Fruit fly (Drosophila melanogaster) whole organism, adult: ENCODE results near the gene CG11241.

Experiments
- CG11617 ChIP-seq: fragments of 200-800 bp; sonication (Bioruptor generic); optimal IDR thresholded peaks from 2 replicates; lab custom pipeline; 2017; ENCODE audit warnings: mild to moderate bottlenecking, missing biosample characterization, missing genetic modification reagents, missing genetic modification characterization
- CG12768 ChIP-seq: fragments of 200-800 bp; sonication (Bioruptor generic); optimal IDR thresholded peaks from 2 replicates; lab custom pipeline; 2017; ENCODE audit warnings: missing biosample characterization, missing genetic modification characterization, mild to moderate bottlenecking, moderate library complexity, missing genetic modification reagents
- CG33017 ChIP-seq: fragments of 200-800 bp; sonication (Bioruptor generic); optimal IDR thresholded peaks from 2 replicates; lab custom pipeline; 2018; ENCODE audit warnings: missing biosample characterization, mild to moderate bottlenecking, missing genetic modification characterization, moderate library complexity
- CG5204 ChIP-seq: fragments of 200-800 bp; sonication (Bioruptor generic); optimal IDR thresholded peaks from 2 replicates; lab custom pipeline; 2016; ENCODE audit warnings: missing biosample characterization, missing genetic modification characterization
- CG7045 ChIP-seq: fragments of 200-800 bp; sonication (Bioruptor generic); optimal IDR thresholded peaks from 2 replicates; lab custom pipeline; 2017; ENCODE audit warnings: missing biosample characterization, mild to moderate bottlenecking, missing genetic modification characterization
- CG7101 ChIP-seq: fragments of 200-800 bp; sonication (Bioruptor generic); optimal IDR thresholded peaks from 2 replicates; lab custom pipeline; 2018; ENCODE audit warnings: missing biosample characterization, mild to moderate bottlenecking, missing genetic modification characterization, moderate library complexity
- Clk ChIP-seq: fragments of 200-800 bp; sonication (Bioruptor generic); optimal IDR thresholded peaks from 2 replicates; lab custom pipeline; 2017; ENCODE audit warnings: missing biosample characterization, missing genetic modification characterization
- Hr96 ChIP-seq: fragments of 200-800 bp; sonication (Bioruptor generic); optimal IDR thresholded peaks from 2 replicates; lab custom pipeline; 2016; ENCODE audit warnings: missing biosample characterization, missing genetic modification characterization
- cnc ChIP-seq, 2 experiments: fragments of >200 bp; optimal IDR thresholded peaks; 2 replicates each; lab custom pipeline; 2017
- kay ChIP-seq: fragments of 200-800 bp; sonication (Bioruptor generic); peaks from one replicate; lab custom pipeline; 2016; ENCODE audit warnings: missing biosample characterization, missing genetic modification characterization, borderline replicate concordance
- ovo ChIP-seq: fragments of 200-800 bp; sonication (Bioruptor generic); optimal IDR thresholded peaks from 2 replicates; lab custom pipeline; 2016; ENCODE audit warnings: missing biosample characterization, missing genetic modification characterization
- pad ChIP-seq: fragments of 200-800 bp; sonication (Bioruptor generic); optimal IDR thresholded peaks from 3 replicates; lab custom pipeline; 2017; ENCODE audit warnings: missing biosample characterization, missing genetic modification characterization, mild to moderate bottlenecking, moderate library complexity, missing genetic modification reagents
- toe ChIP-seq: fragments of 200-800 bp; sonication (Bioruptor generic); optimal IDR thresholded peaks from 2 replicates; lab custom pipeline; 2016; ENCODE audit warnings: missing biosample characterization, missing genetic modification characterization

DNA sequence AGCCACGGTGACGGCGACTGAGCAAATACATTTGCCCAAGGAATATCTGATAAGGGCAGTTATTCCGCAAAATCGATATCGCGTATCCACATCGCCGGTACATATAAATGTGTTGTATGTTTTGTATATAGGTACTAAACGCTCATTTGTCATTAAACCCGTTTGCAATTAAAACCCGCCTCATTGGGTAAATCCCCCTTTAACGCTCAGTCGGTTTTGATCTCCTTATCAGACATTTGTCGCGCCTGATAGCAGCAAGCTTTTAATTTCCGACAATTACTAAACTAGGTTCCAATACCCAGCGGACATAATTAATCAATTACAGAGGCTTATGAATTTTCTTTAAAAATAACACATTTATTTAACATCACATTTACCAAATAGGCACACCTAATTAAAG lies 6.8 kb downstream of the CG11241 start:
- TF ChIP-seq pad (GFP tag; lab: Kevin White, UChicago) (no peak), kay (GFP tag; lab: Kevin White, UChicago) (no peak), Clk (GFP tag; lab: Kevin White, UChicago) (no peak), CG12768 (GFP tag; lab: Kevin White, UChicago) (no peak), CG33017 (tag; lab: Kevin White, UChicago) (no peak), CG7101 (no peak), Hr96 (no peak), CG7045 (GFP tag; lab: Kevin White, UChicago) (no peak), ovo (GFP tag; lab: Kevin White, UChicago) (no peak), cnc (optimal IDR thresholded peaks at IDR 0.05; lab: Kevin White, UChicago) (no peak), CG5204 (no peak), CG11617 (GFP tag; lab: Kevin White, UChicago) (no peak), toe (no peak)
